Worm (Caenorhabditis elegans) whole organism, L1 larva: ENCODE measurements around the gene egl-27.
A peak's percentile ranks its signal among the peaks of the same experiment; 100 is the strongest.

Experiments
- alr-1 ChIP-seq: fragments of 200-800 bp; sonication (Bioruptor generic); optimal IDR thresholded peaks from 2 replicates; lab custom pipeline; 2018; ENCODE audit warnings: borderline replicate concordance, mild to moderate bottlenecking, missing genetic modification characterization, missing compliant biosample characterization
- aly-2 ChIP-seq: fragments of 150-350 bp; optimal IDR thresholded peaks from 2 replicates; lab custom pipeline; 2014; ENCODE audit warnings: missing biosample characterization, missing genetic modification characterization
- dpl-1 ChIP-seq, 3 experiments: fragments of 150-350 bp in 2 of 3; sonication (generic microtip) in 1 of 3; optimal IDR thresholded peaks; 2 replicates each; lab custom pipeline; 2014 to 2017; ENCODE audit warnings: missing biosample characterization in 3 of 3, missing genetic modification characterization in 3 of 3, missing genetic modification reagents in 3 of 3
- jun-1 ChIP-seq: fragments of 150-350 bp; optimal IDR thresholded peaks from 2 replicates; lab custom pipeline; 2014; ENCODE audit warnings: missing biosample characterization, missing genetic modification reagents, missing genetic modification characterization
- lin-39 ChIP-seq: fragments of 150-350 bp; optimal IDR thresholded peaks from 2 replicates; lab custom pipeline; 2014; ENCODE audit warnings: missing biosample characterization, missing genetic modification reagents, missing genetic modification characterization
- lsy-2 ChIP-seq, 2 experiments: fragments of 150-350 bp; optimal IDR thresholded peaks; 2 replicates each; lab custom pipeline; 2014; ENCODE audit warnings: missing biosample characterization in 2 of 2, missing genetic modification characterization in 2 of 2
- mep-1 ChIP-seq: fragments of 150-350 bp; optimal IDR thresholded peaks from 2 replicates; lab custom pipeline; 2014; ENCODE audit warnings: missing biosample characterization, missing genetic modification characterization
- nhr-28 ChIP-seq: fragments of 150-350 bp; optimal IDR thresholded peaks from 2 replicates; lab custom pipeline; 2014; ENCODE audit warnings: missing biosample characterization, missing genetic modification characterization
- nhr-76 ChIP-seq: sonication (generic microtip); optimal IDR thresholded peaks from 2 replicates; lab custom pipeline; 2017; ENCODE audit warnings: missing biosample characterization, missing genetic modification characterization
- nhr-85 ChIP-seq: sonication (generic microtip); peaks from one replicate; lab custom pipeline; 2016; ENCODE audit warnings: missing genetic modification characterization, inconsistent platforms, missing compliant biosample characterization
- skn-1 ChIP-seq: fragments of 150-350 bp; optimal IDR thresholded peaks from 2 replicates; lab custom pipeline; 2014; ENCODE audit warnings: missing biosample characterization, missing genetic modification characterization
- sptf-1 ChIP-seq: fragments of 150-350 bp; optimal IDR thresholded peaks from 2 replicates; lab custom pipeline; 2014; ENCODE audit warnings: missing biosample characterization, missing genetic modification characterization

DNA sequence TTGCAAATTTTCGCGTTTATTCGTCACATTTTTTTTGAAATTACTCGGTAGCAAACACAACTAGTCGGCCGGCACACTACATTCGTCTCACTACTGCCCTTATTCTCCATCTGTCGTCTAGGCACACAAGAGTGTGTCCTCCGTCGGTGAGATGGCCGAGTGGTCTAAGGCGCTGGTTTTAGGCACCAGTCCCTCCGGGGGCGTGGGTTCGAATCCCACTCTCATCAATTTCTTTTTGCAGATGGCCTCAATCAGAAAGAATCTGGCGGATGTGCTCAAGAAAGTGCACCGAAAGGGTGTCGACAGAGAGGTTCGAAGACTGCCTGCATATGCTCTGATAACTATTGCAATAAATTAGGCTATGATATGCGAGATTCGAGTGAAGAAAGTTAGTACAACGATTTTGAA is 18.3 kb downstream of the egl-27 start:
- peak in 2 of 3 experiments; percentile 36 to 47 for TF ChIP-seq dpl-1 (GFP tag; optimal IDR thresholded peaks at IDR 0.05; lab: Kevin White, UChicago)
- TF ChIP-seq nhr-76 (tag; lab: Kevin White, UChicago), result no peak
- TF ChIP-seq lin-39 (tag; lab: Kevin White, UChicago), result no peak
- TF ChIP-seq nhr-28 (tag; lab: Kevin White, UChicago), result no peak
- peak; percentile 44 to 75 for TF ChIP-seq lsy-2 (tag; optimal IDR thresholded peaks at IDR 0.05; lab: Kevin White, UChicago)
- TF ChIP-seq skn-1, result peak; percentile 50
- TF ChIP-seq nhr-85, result no peak
- no peak for TF ChIP-seq sptf-1 (tag; lab: Kevin White, UChicago)
- TF ChIP-seq alr-1, result no peak
- TF ChIP-seq jun-1 (tag; lab: Kevin White, UChicago), result peak; percentile 65
- peak; percentile 18 for TF ChIP-seq aly-2 (tag; lab: Kevin White, UChicago)
- peak; percentile 68 for TF ChIP-seq mep-1 (tag; lab: Kevin White, UChicago)
